Worm (Caenorhabditis elegans) whole organism, L2 larva: ENCODE results near the gene EGAP9.4.
"Not testable (repeated sequence)": the region's sequence is repeated elsewhere in the genome, so short reads cannot be mapped to it uniquely, and the experiment has no call there.

ENCODE experiments used
- C34F6.9 ChIP-seq: fragments of 150-350 bp; optimal IDR thresholded peaks from 2 replicates; lab custom pipeline; 2014; ENCODE audit warnings: missing biosample characterization, missing genetic modification characterization
- F13H6.1 ChIP-seq: sonication (generic microtip); optimal IDR thresholded peaks from 2 replicates; lab custom pipeline; 2016; ENCODE audit warnings: missing genetic modification characterization, missing compliant biosample characterization
- R02D3.7 ChIP-seq: fragments of 150-350 bp; optimal IDR thresholded peaks from 2 replicates; lab custom pipeline; 2014; ENCODE audit warnings: missing biosample characterization, missing genetic modification characterization
- ZK546.5 ChIP-seq: sonication (generic microtip); optimal IDR thresholded peaks from 2 replicates; lab custom pipeline; 2017; ENCODE audit warnings: missing biosample characterization, missing genetic modification characterization
- alr-1 ChIP-seq: fragments of 150-350 bp; optimal IDR thresholded peaks from 2 replicates; lab custom pipeline; 2014; ENCODE audit warnings: missing biosample characterization, missing genetic modification characterization
- aly-2 ChIP-seq: fragments of 150-350 bp; optimal IDR thresholded peaks from 2 replicates; lab custom pipeline; 2014; ENCODE audit warnings: missing biosample characterization, missing genetic modification characterization
- ama-1 ChIP-seq: fragments of 150-350 bp; optimal IDR thresholded peaks from 2 replicates; lab custom pipeline; 2018; ENCODE audit warnings: inconsistent platforms
- ceh-16 ChIP-seq: fragments of 150-350 bp; optimal IDR thresholded peaks from 2 replicates; lab custom pipeline; 2014; ENCODE audit warnings: missing biosample characterization, missing genetic modification characterization
- crh-2 ChIP-seq: sonication (generic microtip); optimal IDR thresholded peaks from 2 replicates; lab custom pipeline; 2017; ENCODE audit warnings: missing biosample characterization, missing genetic modification characterization
- dmd-4 ChIP-seq: sonication (generic microtip); optimal IDR thresholded peaks from 2 replicates; lab custom pipeline; 2017; ENCODE audit warnings: missing biosample characterization, missing genetic modification characterization
- elt-1 ChIP-seq: fragments of 150-350 bp; optimal IDR thresholded peaks from 2 replicates; lab custom pipeline; 2014; ENCODE audit warnings: missing biosample characterization, missing genetic modification characterization
- elt-3 ChIP-seq: sonication (generic microtip); optimal IDR thresholded peaks from 2 replicates; lab custom pipeline; 2017; ENCODE audit warnings: missing biosample characterization, missing genetic modification characterization
- fos-1 ChIP-seq: fragments of 150-350 bp; optimal IDR thresholded peaks from 2 replicates; lab custom pipeline; 2014; ENCODE audit warnings: missing biosample characterization, missing genetic modification characterization
- lin-13 ChIP-seq: fragments of 150-350 bp; optimal IDR thresholded peaks from 2 replicates; lab custom pipeline; 2014; ENCODE audit warnings: missing biosample characterization, missing genetic modification reagents, missing genetic modification characterization
- lin-39 ChIP-seq: fragments of 150-350 bp; optimal IDR thresholded peaks from 2 replicates; lab custom pipeline; 2014; ENCODE audit warnings: missing biosample characterization, missing genetic modification reagents, missing genetic modification characterization
- lsy-2 ChIP-seq, 2 experiments: fragments of 150-350 bp in 1 of 2; sonication (generic microtip) in 1 of 2; optimal IDR thresholded peaks; 2 replicates each; lab custom pipeline; 2014 to 2017; ENCODE audit warnings: missing biosample characterization in 2 of 2, missing genetic modification characterization in 2 of 2
- mab-5 ChIP-seq: fragments of 150-350 bp; optimal IDR thresholded peaks from 2 replicates; lab custom pipeline; 2014; ENCODE audit warnings: missing biosample characterization, missing genetic modification characterization
- mbf-1 ChIP-seq: sonication (generic microtip); optimal IDR thresholded peaks from 2 replicates; lab custom pipeline; 2017; ENCODE audit warnings: missing biosample characterization, missing genetic modification characterization
- mdl-1 ChIP-seq, 2 experiments: fragments of 150-350 bp in 1 of 2; sonication (generic microtip) in 1 of 2; optimal IDR thresholded peaks; 2 replicates each; lab custom pipeline; 2017; ENCODE audit warnings: missing biosample characterization in 2 of 2, missing genetic modification characterization in 2 of 2
- nhr-10 ChIP-seq: sonication (generic microtip); optimal IDR thresholded peaks from 2 replicates; lab custom pipeline; 2017; ENCODE audit warnings: missing biosample characterization, missing genetic modification characterization
- nhr-129 ChIP-seq: fragments of 150-350 bp; optimal IDR thresholded peaks from 2 replicates; lab custom pipeline; 2014; ENCODE audit warnings: missing biosample characterization, missing genetic modification characterization
- nhr-21 ChIP-seq: fragments of 150-350 bp; optimal IDR thresholded peaks from 2 replicates; lab custom pipeline; 2014; ENCODE audit warnings: missing biosample characterization, missing genetic modification characterization
- nhr-23 ChIP-seq: fragments of 150-350 bp; optimal IDR thresholded peaks from 2 replicates; lab custom pipeline; 2014; ENCODE audit warnings: missing biosample characterization, missing genetic modification reagents, missing genetic modification characterization
- nhr-237 ChIP-seq: fragments of 150-350 bp; optimal IDR thresholded peaks from 2 replicates; lab custom pipeline; 2014; ENCODE audit warnings: missing biosample characterization, missing genetic modification characterization
- skn-1 ChIP-seq: sonication (generic microtip); optimal IDR thresholded peaks from 2 replicates; lab custom pipeline; 2017; ENCODE audit warnings: missing biosample characterization, missing genetic modification characterization
- sma-3 ChIP-seq: sonication (generic microtip); optimal IDR thresholded peaks from 2 replicates; lab custom pipeline; 2016; ENCODE audit warnings: missing genetic modification reagents, missing genetic modification characterization, missing compliant biosample characterization
- sma-9 ChIP-seq, 2 experiments: fragments of 150-350 bp in 1 of 2; sonication (generic microtip) in 1 of 2; optimal IDR thresholded peaks; 2 replicates each; lab custom pipeline; 2014 to 2016; ENCODE audit warnings: missing genetic modification characterization in 2 of 2, mild to moderate bottlenecking in 1 of 2, missing biosample characterization in 1 of 2, missing compliant biosample characterization in 1 of 2, missing genetic modification reagents in 1 of 2, moderate library complexity in 1 of 2
- unc-55 ChIP-seq: fragments of 150-350 bp; sonication (generic microtip); optimal IDR thresholded peaks from 3 replicates; lab custom pipeline; 2014; ENCODE audit warnings: missing biosample characterization, missing genetic modification reagents, missing genetic modification characterization
- zag-1 ChIP-seq: fragments of 150-350 bp; optimal IDR thresholded peaks from 2 replicates; lab custom pipeline; 2014; ENCODE audit warnings: missing biosample characterization, missing genetic modification characterization
- ztf-1 ChIP-seq: fragments of 200-800 bp; sonication (Bioruptor generic); conservative IDR thresholded peaks from 2 replicates; pipeline ENCODE4 v1.3.6; 2022; ENCODE audit warnings: missing genetic modification characterization, missing compliant biosample characterization
- ztf-11 ChIP-seq: sonication (generic microtip); optimal IDR thresholded peaks from 2 replicates; lab custom pipeline; 2017; ENCODE audit warnings: missing biosample characterization, missing genetic modification characterization
- ztf-4 ChIP-seq: fragments of 150-350 bp; optimal IDR thresholded peaks from 2 replicates; lab custom pipeline; 2014; ENCODE audit warnings: missing biosample characterization, missing genetic modification characterization

EGAP9.4 gene

DNA sequence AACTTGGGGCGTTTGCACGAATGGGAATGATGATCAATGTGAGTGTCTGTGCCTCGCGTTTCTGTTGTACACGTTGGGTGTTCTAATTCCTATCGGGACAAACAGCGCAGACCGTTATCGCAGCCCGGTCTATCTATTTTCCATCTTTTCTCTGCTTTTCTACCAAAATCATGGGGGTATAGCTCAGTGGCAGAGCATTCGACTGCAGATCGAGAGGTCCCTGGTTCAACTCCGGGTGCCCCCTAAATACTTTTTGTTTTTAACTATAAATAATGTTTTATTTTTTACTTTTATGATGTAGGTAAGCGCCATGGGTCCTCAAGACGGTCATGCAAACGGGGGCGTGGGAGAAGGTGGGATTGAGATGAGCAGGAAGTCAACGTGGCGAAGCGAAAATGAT lies 17.1 kb upstream of the EGAP9.4 start:
- TF ChIP-seq aly-2: no peak
- TF ChIP-seq sma-3: peak; percentile 7
- TF ChIP-seq sma-9 (GFP tag; optimal IDR thresholded peaks at IDR 0.05; lab: Kevin White, UChicago): peak; percentile 4
- TF ChIP-seq sma-9 (tag; optimal IDR thresholded peaks at IDR 0.05; lab: Kevin White, UChicago): no peak

DNA sequence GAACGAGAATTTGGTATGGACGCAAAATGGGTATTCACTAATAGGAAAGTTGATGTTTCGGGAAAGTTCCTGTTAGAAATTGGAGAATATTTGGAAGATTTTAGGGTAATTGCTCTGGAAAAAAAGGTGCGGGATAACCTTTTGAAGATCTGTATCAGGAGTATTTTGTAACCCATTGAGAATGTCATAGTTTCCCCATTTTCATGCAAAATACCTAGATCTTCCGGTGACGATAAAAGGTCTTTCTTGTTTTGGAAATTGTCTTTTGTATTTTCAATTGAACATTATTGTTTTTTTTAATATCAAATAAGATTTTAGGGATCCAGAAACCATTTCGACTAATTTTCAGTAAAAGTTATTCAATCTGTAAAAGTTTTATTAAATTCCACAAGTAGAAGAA lies 15.1 kb upstream of the EGAP9.4 start, which contains the start of gene spp-19:
Gene spp-19 (minus strand): TSS at position 101 of the 400 bp plus-strand sequence.
- no peak for TF ChIP-seq mdl-1 (tag; optimal IDR thresholded peaks at IDR 0.05; lab: Kevin White, UChicago)
- no peak for TF ChIP-seq mbf-1
- no peak for TF ChIP-seq mab-5 (tag; lab: Kevin White, UChicago)
- TF ChIP-seq ztf-1: no peak
- TF ChIP-seq nhr-237 (tag; lab: Kevin White, UChicago): no peak
- no peak for TF ChIP-seq sma-3
- no peak for TF ChIP-seq dmd-4
- TF ChIP-seq ztf-11: no peak
- TF ChIP-seq lsy-2 (tag; optimal IDR thresholded peaks at IDR 0.05; lab: Kevin White, UChicago): no peak
- TF ChIP-seq sma-9 (GFP tag; optimal IDR thresholded peaks at IDR 0.05; lab: Kevin White, UChicago): no peak
- no peak for TF ChIP-seq sma-9 (tag; optimal IDR thresholded peaks at IDR 0.05; lab: Kevin White, UChicago)
- no peak for TF ChIP-seq F13H6.1 (tag; lab: Kevin White, UChicago)
- no peak for TF ChIP-seq unc-55
- no peak for TF ChIP-seq nhr-129 (tag; lab: Kevin White, UChicago)

DNA sequence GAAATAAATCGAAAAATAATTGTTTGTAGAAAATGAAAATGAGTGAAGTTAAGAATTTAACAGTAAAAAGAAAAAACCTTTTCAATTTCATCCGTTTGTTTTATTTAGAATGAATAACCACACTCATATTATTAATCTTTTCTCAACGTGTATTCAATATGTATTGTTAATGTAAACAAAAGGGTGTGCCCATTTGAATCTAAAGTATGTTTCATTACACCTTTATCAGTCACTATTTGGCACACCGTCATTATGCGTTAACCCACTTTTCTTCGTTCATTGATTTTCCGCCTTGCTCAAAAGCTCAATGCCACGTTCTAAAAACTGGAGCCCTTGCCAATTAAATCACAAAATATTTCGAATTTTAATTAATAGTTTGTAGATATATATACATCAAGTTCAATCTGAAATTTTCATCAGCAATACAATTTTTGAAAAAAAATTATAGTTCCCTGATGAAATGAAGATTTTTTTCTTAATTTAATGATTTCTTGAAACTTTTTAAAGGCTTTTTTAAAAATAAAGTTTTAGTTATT lies 10.7 kb upstream of the EGAP9.4 start, which contains the start of gene K04A8.1:
Gene K04A8.1 (plus strand): TSS at position 486 of the 536 bp plus-strand sequence.
- TF ChIP-seq crh-2 (peak; percentile 15), nhr-23 (no peak), ztf-11 (no peak), ztf-4 (tag; lab: Kevin White, UChicago) (no peak), alr-1 (tag; lab: Kevin White, UChicago) (no peak), nhr-237 (tag; lab: Kevin White, UChicago) (no peak), fos-1 (peak; percentile 59), ztf-1 (no peak)

ce11 chrV:6575406-6576130 lies 1.1 kb upstream of the EGAP9.4 start, which contains the start of gene fut-2:
TSS of gene fut-2 (minus strand) at chrV:6575890.
- TF ChIP-seq mbf-1 (no peak), crh-2 (peak; percentile 3), fos-1 (peak; percentile 98)
- TF ChIP-seq, all 48 proteins: peak for 2

ce11 chrV:6579992-6580391 lies 3.3 kb downstream of the EGAP9.4 start, which contains the start of gene EGAP9.3:
TSS of gene EGAP9.3 (minus strand) at chrV:6580122.
- TF ChIP-seq C34F6.9 (tag; lab: Kevin White, UChicago): no peak
- peak; percentile 74 for TF ChIP-seq fos-1
- TF ChIP-seq, all 48 proteins: peak for 1

DNA sequence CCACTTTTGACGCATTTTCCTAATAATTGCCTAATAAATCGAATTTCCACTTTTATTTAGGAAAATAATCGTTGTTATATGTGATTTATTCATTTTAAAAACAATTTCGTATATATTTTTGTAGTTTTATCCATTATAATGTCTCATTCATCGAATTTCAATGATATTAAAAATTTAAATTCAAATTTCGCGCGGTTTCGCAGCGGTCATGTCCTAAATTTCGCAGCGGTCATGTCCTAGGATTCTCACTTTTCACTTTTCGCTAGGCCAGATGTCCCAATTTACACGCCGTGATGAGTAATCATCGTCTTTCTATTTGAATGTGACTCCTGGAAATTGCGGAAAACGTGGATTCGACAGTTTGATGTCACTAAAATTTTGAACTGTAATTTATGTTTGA lies 5.1 kb downstream of the EGAP9.4 start, which contains the start of gene ZK1055.4:
Gene ZK1055.4 (plus strand): TSS at position 301 of the 400 bp plus-strand sequence.
- TF ChIP-seq nhr-129, elt-3, ceh-16 (tag; lab: Kevin White, UChicago): not testable (repeated sequence)

- TF ChIP-seq lin-13 (GFP tag; lab: Kevin White, UChicago) (no peak), R02D3.7 (tag; lab: Kevin White, UChicago) (no peak), nhr-10 (tag; lab: Kevin White, UChicago) (no peak), sma-9 (GFP tag; optimal IDR thresholded peaks at IDR 0.05; lab: Kevin White, UChicago) (no peak), sma-9 (tag; optimal IDR thresholded peaks at IDR 0.05; lab: Kevin White, UChicago) (no peak), ztf-4 (tag; lab: Kevin White, UChicago) (no peak), crh-2 (no peak), zag-1 (no peak), ZK546.5 (tag; lab: Kevin White, UChicago) (no peak), ama-1 (lab: Kevin White, UChicago) (no peak), sma-3 (no peak), elt-1 (no peak), skn-1 (tag; lab: Kevin White, UChicago) (no peak), lin-39 (no peak), mdl-1 (tag; optimal IDR thresholded peaks at IDR 0.05; lab: Kevin White, UChicago) (no peak), nhr-21 (tag; lab: Kevin White, UChicago) (no peak)
Observed at ce11 chrV:6590283-6590682, 13.6 kb downstream of the EGAP9.4 start, which contains the start of gene ZK1055.2. TSS of gene ZK1055.2 (plus strand) at chrV:6590583.
